Fruit fly (Drosophila melanogaster) whole organism, pupa: ENCODE results near the gene Aven.

ENCODE experiments used
- CG17806 ChIP-seq: fragments of 200-800 bp; sonication (Bioruptor generic); optimal IDR thresholded peaks from 2 replicates; lab custom pipeline; 2018; ENCODE audit warnings: missing biosample characterization, mild to moderate bottlenecking, missing genetic modification characterization, moderate library complexity
- CG32121 ChIP-seq: fragments of 200-800 bp; sonication (Bioruptor generic); IDR thresholded peaks from 2 replicates; pipeline ENCODE4 v1.3.6; 2022; ENCODE audit warnings: missing biosample characterization, missing genetic modification characterization
- D1 ChIP-seq: fragments of 200-800 bp; sonication (Bioruptor generic); optimal IDR thresholded peaks from 2 replicates; lab custom pipeline; 2018; ENCODE audit warnings: missing biosample characterization, mild to moderate bottlenecking, missing genetic modification characterization, moderate library complexity
- rn ChIP-seq: fragments of 200-800 bp; sonication (Bioruptor generic); IDR thresholded peaks from 2 replicates; pipeline ENCODE4 v1.3.6; 2022; ENCODE audit warnings: missing biosample characterization, missing genetic modification characterization

DNA sequence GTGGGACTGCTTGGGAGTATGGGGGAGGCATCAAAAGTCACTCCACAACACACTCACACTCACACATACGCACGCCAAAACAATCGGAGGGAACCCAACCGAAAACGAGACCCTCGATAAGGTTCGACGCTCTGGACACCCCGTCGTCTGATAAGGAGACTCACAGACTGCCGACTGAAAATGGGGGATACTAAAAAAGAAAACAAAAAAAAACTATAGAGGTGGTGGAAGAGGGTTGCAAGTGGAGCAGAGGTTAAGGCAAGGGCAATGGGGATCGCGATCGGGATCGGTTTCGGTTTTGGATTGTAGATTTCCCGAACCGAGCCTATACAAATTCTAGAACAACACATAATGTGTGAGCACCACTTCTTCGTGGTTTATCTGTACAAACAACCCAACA lies 39.3 kb upstream of the Aven start:
- TF ChIP-seq CG32121 (GFP tag; lab: Robert Waterston, UW) (no peak), D1 (tag; lab: Kevin White, UChicago) (no peak), rn (GFP tag; lab: Robert Waterston, UW) (no peak), CG17806 (no peak)
